Worm (Caenorhabditis elegans): ENCODE data around the gene nlp-22.

nlp-22 gene

ce11 chrX:2321758-2322157, 20.1 kb downstream of the nlp-22 start:
- TF ChIP-seq lin-32 (GFP tag; optimal IDR thresholded peaks at IDR 0.05) (peak; percentile 53), cnd-1 (tag; optimal IDR thresholded peaks at IDR 0.05) (peak; percentile 65), unc-120 (tag; optimal IDR thresholded peaks at IDR 0.05; ENCODE audit: poor library complexity, severe bottlenecking) (no peak), drap-1 (GFP tag; optimal IDR thresholded peaks at IDR 0.05) (peak; percentile 65), ham-2 (GFP tag; optimal IDR thresholded peaks at IDR 0.05) (peak; percentile 2), sptf-1 (tag; optimal IDR thresholded peaks at IDR 0.05) (peak; percentile 83), M03D4.4 (tag; optimal IDR thresholded peaks at IDR 0.05) (peak; percentile 69), mep-1 (tag; optimal IDR thresholded peaks at IDR 0.05) (no peak), elt-1 (tag; optimal IDR thresholded peaks at IDR 0.05; ENCODE audit: borderline replicate concordance, insufficient read depth) (no peak), sem-2 (GFP tag; optimal IDR thresholded peaks at IDR 0.05) (no peak)

- no peak for TF ChIP-seq drap-1 (GFP tag; optimal IDR thresholded peaks at IDR 0.05)
- TF ChIP-seq lin-13 (tag; optimal IDR thresholded peaks at IDR 0.05) = no peak
- TF ChIP-seq elt-1 (tag; optimal IDR thresholded peaks at IDR 0.05; ENCODE audit: borderline replicate concordance, insufficient read depth) = no peak
- TF ChIP-seq unc-39 (tag; optimal IDR thresholded peaks at IDR 0.05) = no peak
- TF ChIP-seq unc-120 (tag; optimal IDR thresholded peaks at IDR 0.05; ENCODE audit: poor library complexity, severe bottlenecking) = no peak
- TF ChIP-seq ham-2 (GFP tag; optimal IDR thresholded peaks at IDR 0.05) = no peak
- TF ChIP-seq flh-1 (GFP tag; optimal IDR thresholded peaks at IDR 0.05) = no peak
- TF ChIP-seq mls-2 (tag; optimal IDR thresholded peaks at IDR 0.05) = no peak
These were observed 21.4 kb downstream of the nlp-22 start for ce11 chrX:2320539-2320938.

- TF ChIP-seq ces-1 (GFP tag; optimal IDR thresholded peaks at IDR 0.05) (no peak), nhr-28 (tag; optimal IDR thresholded peaks at IDR 0.05) (no peak), bed-3 (GFP tag; optimal IDR thresholded peaks at IDR 0.05) (no peak), blmp-1 (tag; optimal IDR thresholded peaks at IDR 0.05) (no peak), mab-5 (tag; optimal IDR thresholded peaks at IDR 0.05) (no peak), lsy-2 (tag; optimal IDR thresholded peaks at IDR 0.05) (no peak), lin-32 (GFP tag; optimal IDR thresholded peaks at IDR 0.05) (no peak), unc-120 (tag; optimal IDR thresholded peaks at IDR 0.05; ENCODE audit: poor library complexity, severe bottlenecking) (no peak), mep-1 (tag; optimal IDR thresholded peaks at IDR 0.05) (no peak), cnd-1 (tag; optimal IDR thresholded peaks at IDR 0.05) (no peak), ceh-39 (tag; optimal IDR thresholded peaks at IDR 0.05) (no peak)
These were observed 22.7 kb downstream of the nlp-22 start, which contains the start of gene aakg-4 for ce11 chrX:2319238-2319637. Gene aakg-4, minus strand, starts transcription at chrX:2319338.

ce11 chrX:2317480-2317879, 24.4 kb downstream of the nlp-22 start:
- no peak for TF ChIP-seq elt-3 (tag; optimal IDR thresholded peaks at IDR 0.05)
- no peak for TF ChIP-seq snpc-4 (tag; optimal IDR thresholded peaks at IDR 0.05)
- TF ChIP-seq zip-8 (tag; optimal IDR thresholded peaks at IDR 0.05) = no peak
- TF ChIP-seq sptf-1 (tag; optimal IDR thresholded peaks at IDR 0.05) = no peak
- no peak for TF ChIP-seq unc-62 (GFP tag; optimal IDR thresholded peaks at IDR 0.05)
- TF ChIP-seq lin-32 (GFP tag; optimal IDR thresholded peaks at IDR 0.05) = no peak
- no peak for TF ChIP-seq pha-4 (tag; optimal IDR thresholded peaks at IDR 0.05)
- TF ChIP-seq lsy-2 (tag; optimal IDR thresholded peaks at IDR 0.05) = no peak
- TF ChIP-seq flh-1 (GFP tag; optimal IDR thresholded peaks at IDR 0.05) = no peak
- TF ChIP-seq mls-2 (tag; optimal IDR thresholded peaks at IDR 0.05) = no peak
- no peak for TF ChIP-seq mab-5 (tag; optimal IDR thresholded peaks at IDR 0.05)
- TF ChIP-seq unc-120 (tag; optimal IDR thresholded peaks at IDR 0.05; ENCODE audit: poor library complexity, severe bottlenecking) = no peak
- no peak for TF ChIP-seq bed-3 (GFP tag; optimal IDR thresholded peaks at IDR 0.05)
- TF ChIP-seq blmp-1 (tag; optimal IDR thresholded peaks at IDR 0.05) = no peak
- TF ChIP-seq nhr-28 (tag; optimal IDR thresholded peaks at IDR 0.05) = no peak
- no peak for TF ChIP-seq sem-2 (GFP tag; optimal IDR thresholded peaks at IDR 0.05)
- no peak for TF ChIP-seq ceh-43 (GFP tag; optimal IDR thresholded peaks at IDR 0.05)
- TF ChIP-seq nhr-237 (tag; optimal IDR thresholded peaks at IDR 0.05) = no peak
- no peak for TF ChIP-seq tbx-8 (GFP tag; optimal IDR thresholded peaks at IDR 0.05)

ce11 chrX:2316859-2317258, 25.0 kb downstream of the nlp-22 start:
- TF ChIP-seq nhr-237 (tag; optimal IDR thresholded peaks at IDR 0.05) (no peak), cnd-1 (tag; optimal IDR thresholded peaks at IDR 0.05) (no peak), mab-5 (tag; optimal IDR thresholded peaks at IDR 0.05) (no peak), ham-2 (GFP tag; optimal IDR thresholded peaks at IDR 0.05) (no peak), elt-1 (tag; optimal IDR thresholded peaks at IDR 0.05; ENCODE audit: borderline replicate concordance, insufficient read depth) (no peak), ceh-43 (GFP tag; optimal IDR thresholded peaks at IDR 0.05) (no peak), M03D4.4 (tag; optimal IDR thresholded peaks at IDR 0.05) (no peak), sem-2 (GFP tag; optimal IDR thresholded peaks at IDR 0.05) (no peak), zip-8 (tag; optimal IDR thresholded peaks at IDR 0.05) (no peak), nhr-12 (tag; optimal IDR thresholded peaks at IDR 0.05) (no peak), nhr-28 (tag; optimal IDR thresholded peaks at IDR 0.05) (no peak), pha-4 (tag; optimal IDR thresholded peaks at IDR 0.05) (no peak), bed-3 (GFP tag; optimal IDR thresholded peaks at IDR 0.05) (no peak), ceh-39 (tag; optimal IDR thresholded peaks at IDR 0.05) (no peak), ztf-11 (tag; optimal IDR thresholded peaks at IDR 0.05) (no peak)

Measured in whole organism, mixed stage, embryonic.